Fruit fly (Drosophila melanogaster) whole organism, embryonic: Measurements from ENCODE around the gene CG3777.

Experiments used
- Adf1 ChIP-seq: fragments of 200-800 bp; sonication (Bioruptor generic); IDR thresholded peaks from 2 replicates; pipeline ENCODE4 v1.3.6; 2022; ENCODE audit warnings: missing biosample characterization, missing genetic modification characterization
- Atf-2 ChIP-seq: fragments of 200-800 bp; sonication (Bioruptor generic); optimal IDR thresholded peaks from 2 replicates; lab custom pipeline; 2016; ENCODE audit warnings: missing biosample characterization, missing genetic modification characterization
- Awh ChIP-seq: fragments of 200-800 bp; sonication (Bioruptor generic); IDR thresholded peaks from 2 replicates; pipeline ENCODE4, ENCODE4 v1.3.6; 2022; ENCODE audit warnings: missing biosample characterization, missing genetic modification characterization
- CG11723 ChIP-seq: fragments of 200-800 bp; sonication (Bioruptor generic); optimal IDR thresholded peaks from 2 replicates; lab custom pipeline; 2017; ENCODE audit warnings: missing biosample characterization, mild to moderate bottlenecking, missing genetic modification characterization
- CG12104 ChIP-seq: fragments of 200-800 bp; sonication (Bioruptor generic); optimal IDR thresholded peaks from 3 replicates; lab custom pipeline; 2016; ENCODE audit warnings: missing biosample characterization, missing genetic modification characterization
- CG12236 ChIP-seq: fragments of 200-800 bp; sonication (Bioruptor generic); optimal IDR thresholded peaks from 2 replicates; lab custom pipeline; 2016; ENCODE audit warnings: missing biosample characterization, missing genetic modification characterization
- CG14965 ChIP-seq: fragments of 200-800 bp; sonication (Bioruptor generic); optimal IDR thresholded peaks from 2 replicates; lab custom pipeline; 2016; ENCODE audit warnings: missing biosample characterization, missing genetic modification characterization, borderline replicate concordance
- CG15011 ChIP-seq: fragments of 200-800 bp; sonication (Bioruptor generic); optimal IDR thresholded peaks from 3 replicates; lab custom pipeline; 2018; ENCODE audit warnings: missing biosample characterization, mild to moderate bottlenecking, missing genetic modification characterization
- CG15269 ChIP-seq: fragments of 200-800 bp; sonication (Bioruptor generic); optimal IDR thresholded peaks from 2 replicates; lab custom pipeline; 2018; ENCODE audit warnings: missing biosample characterization, mild to moderate bottlenecking, missing genetic modification characterization, moderate library complexity
- CG15514 ChIP-seq: fragments of 200-800 bp; sonication (Bioruptor generic); optimal IDR thresholded peaks from 3 replicates; lab custom pipeline; 2017; ENCODE audit warnings: missing biosample characterization, missing genetic modification characterization, mild to moderate bottlenecking, moderate library complexity, missing genetic modification reagents
- CG16779 ChIP-seq: fragments of 200-800 bp; sonication (Bioruptor generic); IDR thresholded peaks from 2 replicates; pipeline ENCODE4 v1.3.6; 2022; ENCODE audit warnings: missing biosample characterization, missing genetic modification characterization
- CG17328 ChIP-seq: fragments of 200-800 bp; sonication (Bioruptor generic); IDR thresholded peaks from 2 replicates; pipeline ENCODE4 v1.3.6; 2022; ENCODE audit warnings: missing biosample characterization, missing genetic modification characterization
- CG18619 ChIP-seq: fragments of 200-800 bp; sonication (Bioruptor generic); optimal IDR thresholded peaks from 3 replicates; lab custom pipeline; 2017; ENCODE audit warnings: missing biosample characterization, mild to moderate bottlenecking, missing genetic modification characterization
- CG2889 ChIP-seq: fragments of 200-800 bp; sonication (Bioruptor generic); IDR thresholded peaks from 3 replicates; pipeline ENCODE4 v1.3.6; 2022; ENCODE audit warnings: missing biosample characterization, missing genetic modification characterization
- CG30431 ChIP-seq: fragments of 200-800 bp; sonication (Bioruptor generic); optimal IDR thresholded peaks from 2 replicates; lab custom pipeline; 2017; ENCODE audit warnings: missing biosample characterization, missing genetic modification characterization
- CG32772 ChIP-seq: fragments of 200-800 bp; sonication (Bioruptor generic); IDR thresholded peaks from 2 replicates; pipeline ENCODE4 v1.3.6; 2022; ENCODE audit warnings: missing biosample characterization, missing genetic modification characterization
- CG33213 ChIP-seq: fragments of 200-800 bp; sonication (Bioruptor generic); optimal IDR thresholded peaks from 3 replicates; lab custom pipeline; 2016; ENCODE audit warnings: missing biosample characterization, missing genetic modification characterization
- CG3847 ChIP-seq: fragments of 200-800 bp; sonication (Bioruptor generic); IDR thresholded peaks from 2 replicates; pipeline ENCODE4 v1.3.6; 2022; ENCODE audit warnings: missing biosample characterization, missing genetic modification characterization
- CG6654 ChIP-seq: fragments of 200-800 bp; sonication (Bioruptor generic); optimal IDR thresholded peaks from 2 replicates; lab custom pipeline; 2017; ENCODE audit warnings: missing biosample characterization, mild to moderate bottlenecking, missing genetic modification characterization
- CG6765 ChIP-seq: fragments of 200-800 bp; sonication (Bioruptor generic); optimal IDR thresholded peaks from 3 replicates; lab custom pipeline; 2017; ENCODE audit warnings: missing biosample characterization, mild to moderate bottlenecking, missing genetic modification characterization
- CG7786 ChIP-seq: fragments of 200-800 bp; sonication (Bioruptor generic); optimal IDR thresholded peaks from 2 replicates; lab custom pipeline; 2016; ENCODE audit warnings: missing biosample characterization, missing genetic modification characterization
- CG9609 ChIP-seq: fragments of 200-800 bp; sonication (Bioruptor generic); optimal IDR thresholded peaks from 3 replicates; lab custom pipeline; 2016; ENCODE audit warnings: missing biosample characterization, missing genetic modification characterization
- CG9797 ChIP-seq: fragments of 200-800 bp; sonication (Bioruptor generic); optimal IDR thresholded peaks from 3 replicates; lab custom pipeline; 2018; ENCODE audit warnings: missing biosample characterization, mild to moderate bottlenecking, missing genetic modification characterization
- D19B ChIP-seq: fragments of 200-800 bp; sonication (Bioruptor generic); optimal IDR thresholded peaks from 2 replicates; lab custom pipeline; 2017; ENCODE audit warnings: missing biosample characterization, mild to moderate bottlenecking, missing genetic modification characterization
- ERR ChIP-seq: fragments of 200-800 bp; sonication (Bioruptor generic); optimal IDR thresholded peaks from 2 replicates; lab custom pipeline; 2016; ENCODE audit warnings: missing biosample characterization, missing genetic modification characterization
- Hr78 ChIP-seq, 2 experiments: fragments of 200-800 bp in 1 of 2; fragments of >200 bp in 1 of 2; sonication (Bioruptor generic) in 1 of 2; optimal IDR thresholded peaks; 2 replicates each; lab custom pipeline; 2017 to 2019; ENCODE audit warnings: missing biosample characterization in 2 of 2, missing genetic modification characterization in 2 of 2, mild to moderate bottlenecking in 1 of 2, moderate library complexity in 1 of 2
- MTF-1 ChIP-seq: fragments of 200-800 bp; sonication (Bioruptor generic); optimal IDR thresholded peaks from 2 replicates; lab custom pipeline; 2018; ENCODE audit warnings: missing biosample characterization, mild to moderate bottlenecking, missing genetic modification characterization, borderline replicate concordance
- Oli ChIP-seq: fragments of 200-800 bp; sonication (Bioruptor generic); optimal IDR thresholded peaks from 2 replicates; lab custom pipeline; 2018; ENCODE audit warnings: missing biosample characterization, mild to moderate bottlenecking, missing genetic modification characterization, moderate library complexity
- Pdp1 ChIP-seq, 2 experiments: fragments of 200-800 bp; sonication (Bioruptor generic); optimal IDR thresholded peaks; 3 replicates each; lab custom pipeline; 2016; ENCODE audit warnings: missing biosample characterization in 2 of 2, missing genetic modification characterization in 2 of 2, mild to moderate bottlenecking in 1 of 2, moderate library complexity in 1 of 2
- Ravus ChIP-seq: fragments of 200-800 bp; sonication (Bioruptor generic); IDR thresholded peaks from 2 replicates; pipeline ENCODE4 v1.3.6; 2022; ENCODE audit warnings: missing biosample characterization, missing genetic modification characterization
- br ChIP-seq: fragments of >200 bp; optimal IDR thresholded peaks from 2 replicates; lab custom pipeline; 2017
- dm ChIP-seq: fragments of 200-800 bp; sonication (Bioruptor generic); optimal IDR thresholded peaks from 3 replicates; lab custom pipeline; 2016; ENCODE audit warnings: missing biosample characterization, missing genetic modification characterization
- dysf ChIP-seq: fragments of 200-800 bp; sonication (Bioruptor generic); IDR thresholded peaks from 3 replicates; pipeline ENCODE4 v1.3.6; 2022; ENCODE audit warnings: missing biosample characterization, missing genetic modification characterization
- en ChIP-seq: fragments of 200-800 bp; sonication (Bioruptor generic); optimal IDR thresholded peaks from 2 replicates; lab custom pipeline; 2016; ENCODE audit warnings: missing biosample characterization, missing genetic modification characterization
- eyg ChIP-seq: fragments of 200-800 bp; sonication (Bioruptor generic); optimal IDR thresholded peaks from 3 replicates; lab custom pipeline; 2016; ENCODE audit warnings: missing biosample characterization, missing genetic modification characterization
- gcm ChIP-seq: fragments of 200-800 bp; sonication (Bioruptor generic); optimal IDR thresholded peaks from 2 replicates; lab custom pipeline; 2019; ENCODE audit warnings: missing biosample characterization, mild to moderate bottlenecking, missing genetic modification characterization, moderate library complexity
- gsb ChIP-seq: fragments of 200-800 bp; sonication (Bioruptor generic); IDR thresholded peaks from 2 replicates; pipeline ENCODE4 v1.3.6; 2022; ENCODE audit warnings: missing biosample characterization, missing genetic modification characterization
- ind ChIP-seq: fragments of 200-800 bp; sonication (Bioruptor generic); optimal IDR thresholded peaks from 3 replicates; lab custom pipeline; 2016; ENCODE audit warnings: missing biosample characterization, missing genetic modification characterization
- klu ChIP-seq: fragments of 200-800 bp; sonication (Bioruptor generic); IDR thresholded peaks from 2 replicates; pipeline ENCODE4 v1.3.6; 2022; ENCODE audit warnings: missing biosample characterization, missing genetic modification characterization
- otp ChIP-seq: fragments of 200-800 bp; sonication (Bioruptor generic); IDR thresholded peaks from 3 replicates; pipeline ENCODE4, ENCODE4 v1.3.6; 2022; ENCODE audit warnings: missing biosample characterization, missing genetic modification characterization
- ranshi ChIP-seq: fragments of 200-800 bp; sonication (Bioruptor generic); IDR thresholded peaks from 2 replicates; pipeline ENCODE4 v1.3.6; 2022; ENCODE audit warnings: missing biosample characterization, missing genetic modification characterization
- run ChIP-seq: fragments of 200-800 bp; sonication (Bioruptor generic); optimal IDR thresholded peaks from 3 replicates; lab custom pipeline; 2018; ENCODE audit warnings: missing biosample characterization, mild to moderate bottlenecking, missing genetic modification characterization
- sc ChIP-seq, 3 experiments: fragments of >200 bp in 2 of 3; fragments of 200-800 bp in 1 of 3; sonication (Bioruptor generic) in 1 of 3; optimal IDR thresholded peaks; 2 replicates in 2 of 3; 3 replicates in 1 of 3; lab custom pipeline; 2017; ENCODE audit warnings: mild to moderate bottlenecking in 1 of 3, missing biosample characterization in 1 of 3, missing genetic modification characterization in 1 of 3, missing genetic modification reagents in 1 of 3
- scrt ChIP-seq: fragments of 200-800 bp; sonication (Bioruptor generic); optimal IDR thresholded peaks from 2 replicates; lab custom pipeline; 2018; ENCODE audit warnings: missing biosample characterization, mild to moderate bottlenecking, missing genetic modification characterization, moderate library complexity
- sd ChIP-seq: fragments of 200-800 bp; sonication (Bioruptor generic); optimal IDR thresholded peaks from 3 replicates; lab custom pipeline; 2018; ENCODE audit warnings: missing biosample characterization, mild to moderate bottlenecking, missing genetic modification characterization, moderate library complexity
- slou ChIP-seq: fragments of 200-800 bp; sonication (Bioruptor generic); optimal IDR thresholded peaks from 3 replicates; lab custom pipeline; 2016; ENCODE audit warnings: missing biosample characterization, missing genetic modification characterization
- tin ChIP-seq: fragments of 200-800 bp; sonication (Bioruptor generic); optimal IDR thresholded peaks from 3 replicates; lab custom pipeline; 2016; ENCODE audit warnings: missing biosample characterization, missing genetic modification characterization
- zf30C ChIP-seq: fragments of 200-800 bp; sonication (Bioruptor generic); optimal IDR thresholded peaks from 3 replicates; lab custom pipeline; 2018; ENCODE audit warnings: missing biosample characterization, mild to moderate bottlenecking, missing genetic modification characterization

Gene CG3777

dm6 chrX:336659-337266 is 57.3 kb downstream of the CG3777 start (continued):
- TF ChIP-seq Awh (GFP tag; lab: Robert Waterston, UW): no peak

- TF ChIP-seq Atf-2 (no peak), CG9609 (GFP tag; lab: Kevin White, UChicago) (no peak), CG12104 (GFP tag; lab: Kevin White, UChicago) (peak; percentile 61), CG12236 (GFP tag; lab: Kevin White, UChicago) (no peak), CG15011 (GFP tag; lab: Kevin White, UChicago) (no peak), en (GFP tag; lab: Kevin White, UChicago) (no peak), Oli (tag; lab: Kevin White, UChicago) (peak; percentile 79), MTF-1 (GFP tag; lab: Kevin White, UChicago) (no peak), run (tag; lab: Kevin White, UChicago) (peak; percentile 87), CG17328 (GFP tag; lab: Robert Waterston, UW) (peak; percentile 58; the same call in 1 of the 2 replicates), CG3847 (GFP tag; lab: Robert Waterston, UW) (peak; percentile 43; the same call in 1 of the 2 replicates), CG15269 (tag; lab: Kevin White, UChicago) (peak; percentile 90), Pdp1 (GFP tag; optimal IDR thresholded peaks at IDR 0.05; lab: Kevin White, UChicago) (peak in 1 of 2 experiments; percentile 36), klu (GFP tag; lab: Robert Waterston, UW) (no peak; the same call in 1 of the 2 replicates), CG2889 (GFP tag; lab: Robert Waterston, UW) (no peak), CG15514 (GFP tag; lab: Kevin White, UChicago) (peak; percentile 36), sc (optimal IDR thresholded peaks at IDR 0.05; lab: Kevin White, UChicago) (no peak), sc (GFP tag; optimal IDR thresholded peaks at IDR 0.05; lab: Kevin White, UChicago) (peak; percentile 84), Hr78 (GFP tag; optimal IDR thresholded peaks at IDR 0.05; lab: Kevin White, UChicago) (peak in 1 of 2 experiments; percentile 70), CG7786 (GFP tag; lab: Kevin White, UChicago) (no peak), CG6654 (GFP tag; lab: Kevin White, UChicago) (peak; percentile 5), CG14965 (GFP tag; lab: Kevin White, UChicago) (no peak), ERR (no peak), CG6765 (GFP tag; lab: Kevin White, UChicago) (peak; percentile 55), dm (GFP tag; lab: Kevin White, UChicago) (no peak), CG16779 (GFP tag; lab: Robert Waterston, UW) (no peak), D19B (GFP tag; lab: Kevin White, UChicago) (peak; percentile 21), br (lab: Kevin White, UChicago) (no peak), CG11723 (GFP tag; lab: Kevin White, UChicago) (peak; percentile 31), ind (GFP tag; lab: Kevin White, UChicago) (peak; percentile 44), ranshi (GFP tag; lab: Robert Waterston, UW) (peak; percentile 60), gcm (GFP tag; lab: Kevin White, UChicago) (peak; percentile 90), sd (tag; lab: Kevin White, UChicago) (peak; percentile 36), gsb (GFP tag; lab: Robert Waterston, UW) (no peak), otp (GFP tag; lab: Robert Waterston, UW) (no peak), Adf1 (no peak), tin (peak; percentile 24), CG9797 (GFP tag; lab: Kevin White, UChicago) (no peak), eyg (no peak), CG30431 (GFP tag; lab: Kevin White, UChicago) (peak; percentile 5), zf30C (GFP tag; lab: Kevin White, UChicago) (no peak), CG33213 (GFP tag; lab: Kevin White, UChicago) (no peak), slou (GFP tag; lab: Kevin White, UChicago) (no peak), dysf (GFP tag; lab: Robert Waterston, UW) (peak; percentile 72; the same call in 2 of the 3 replicates), Ravus (GFP tag; lab: Robert Waterston, UW) (no peak), CG18619 (GFP tag; lab: Kevin White, UChicago) (peak; percentile 71), CG32772 (GFP tag; lab: Robert Waterston, UW) (peak; percentile 58), scrt (GFP tag; lab: Kevin White, UChicago) (peak; percentile 59)
Observed at dm6 chrX:338123-338527, 58.6 kb downstream of the CG3777 start.
